Worm (Caenorhabditis elegans) whole organism, L4/young adult: ENCODE data around the gene ZK1251.3.

Experiments used
- W03F9.2 ChIP-seq: fragments of 150-350 bp; optimal IDR thresholded peaks from 2 replicates; lab custom pipeline; 2014; ENCODE audit warnings: missing biosample characterization, missing genetic modification characterization
- him-1 ChIP-seq: sonication (generic microtip); optimal IDR thresholded peaks from 2 replicates; lab custom pipeline; 2016; ENCODE audit warnings: missing genotype, missing genetic modification reagents, missing genetic modification characterization, missing compliant biosample characterization

DNA sequence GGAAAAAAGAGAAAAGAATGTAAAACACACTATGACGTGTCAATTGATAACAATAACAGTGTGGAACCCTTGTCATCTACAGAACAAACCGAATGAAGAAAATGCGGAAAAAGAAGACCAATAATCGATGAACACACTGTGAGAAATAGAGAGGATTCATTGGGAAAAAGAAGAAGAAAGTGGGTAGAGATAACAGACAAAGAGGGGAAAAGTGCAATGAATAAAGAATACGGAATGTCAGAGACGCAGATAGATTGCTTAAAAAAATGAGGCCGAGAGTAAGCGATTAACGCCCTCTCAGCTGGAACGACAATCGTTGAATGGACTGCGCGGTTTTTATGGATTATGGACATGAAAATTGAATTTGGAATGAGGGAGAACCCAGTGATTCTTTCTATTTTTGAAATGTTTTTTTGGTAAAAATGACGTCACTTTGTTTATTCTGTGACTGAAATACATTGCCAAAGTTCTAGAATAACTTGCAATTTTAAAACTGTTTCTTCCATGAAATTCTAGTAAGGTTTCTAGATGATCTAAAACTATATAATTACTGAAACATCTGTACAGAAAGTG, 35.6 kb upstream of the ZK1251.3 start, which contains the start of gene amph-1:
- TF ChIP-seq him-1 (tag; lab: Kevin White, UChicago) (no peak), W03F9.2 (tag; lab: Kevin White, UChicago) (peak; percentile 44)
